Fruit fly (Drosophila melanogaster): ENCODE results near the gene CG2604.

The CG2604 gene

dm6 chr3R:5209481-5209880 is 13.7 kb downstream of the CG2604 start (continued):
- peak; percentile 29 for TF ChIP-seq NfI (GFP tag; optimal IDR thresholded peaks at IDR 0.05)
- TF ChIP-seq CG1024 (GFP tag; IDR thresholded peaks at IDR 0.05) = peak; percentile 56; the same call in 1 of the 2 replicates

- TF ChIP-seq lilli (GFP tag; optimal IDR thresholded peaks at IDR 0.05) (no peak), toy (GFP tag; IDR thresholded peaks at IDR 0.05) (no peak), Atf3 (GFP tag; optimal IDR thresholded peaks at IDR 0.05) (no peak), sens (GFP tag) (peak; percentile 58), Dp (GFP tag; optimal IDR thresholded peaks at IDR 0.05) (no peak), ase (GFP tag; IDR thresholded peaks at IDR 0.05) (no peak), cg (GFP tag; optimal IDR thresholded peaks at IDR 0.05) (no peak), klu (GFP tag; IDR thresholded peaks at IDR 0.05) (no peak), CG16815 (GFP tag; optimal IDR thresholded peaks at IDR 0.05) (no peak), CG4424 (GFP tag; optimal IDR thresholded peaks at IDR 0.05) (no peak), Elba2 (GFP tag; optimal IDR thresholded peaks at IDR 0.05) (no peak), mirr (GFP tag; optimal IDR thresholded peaks at IDR 0.05) (peak; percentile 19), CG17359 (tag; optimal IDR thresholded peaks at IDR 0.05) (peak; percentile 5), CG11695 (GFP tag; IDR thresholded peaks at IDR 0.05) (no peak), MBD-R2 (GFP tag; IDR thresholded peaks at IDR 0.05) (no peak), CG14667 (GFP tag; IDR thresholded peaks at IDR 0.05) (no peak), NfI (GFP tag; optimal IDR thresholded peaks at IDR 0.05) (no peak), Dll (GFP tag; IDR thresholded peaks at IDR 0.05; ENCODE audit: partially characterized antibody) (no peak), lab (GFP tag; optimal IDR thresholded peaks at IDR 0.05) (peak; percentile 20), CG6272 (GFP tag; IDR thresholded peaks at IDR 0.05) (no peak), Awh (GFP tag; IDR thresholded peaks at IDR 0.05) (peak; percentile 90), CG17912 (GFP tag; optimal IDR thresholded peaks at IDR 0.05) (no peak), CG13123 (GFP tag; optimal IDR thresholded peaks at IDR 0.05) (no peak), MTF-1 (GFP tag; optimal IDR thresholded peaks at IDR 0.05; ENCODE audit: borderline replicate concordance) (no peak), CG7556 (GFP tag; optimal IDR thresholded peaks at IDR 0.05) (no peak), Optix (GFP tag; IDR thresholded peaks at IDR 0.05) (no peak), croc (GFP tag; conservative IDR thresholded peaks at IDR 0.05) (no peak), pum (GFP tag; optimal IDR thresholded peaks at IDR 0.05) (no peak), CG4854 (GFP tag; optimal IDR thresholded peaks at IDR 0.05) (no peak), BtbVII (GFP tag; optimal IDR thresholded peaks at IDR 0.05) (peak; percentile 5), Asciz (GFP tag; optimal IDR thresholded peaks at IDR 0.05) (peak; percentile 29), TFAM (GFP tag; optimal IDR thresholded peaks at IDR 0.05) (no peak), Kr (GFP tag; optimal IDR thresholded peaks at IDR 0.05) (no peak), CG7963 (GFP tag; IDR thresholded peaks at IDR 0.05; ENCODE audit: partially characterized antibody) (no peak), Sry-δ (GFP tag; optimal IDR thresholded peaks at IDR 0.05) (no peak), CG6254 (GFP tag; optimal IDR thresholded peaks at IDR 0.05) (no peak), Hr39 (optimal IDR thresholded peaks at IDR 0.05) (no peak), CG15696 (tag; optimal IDR thresholded peaks at IDR 0.05) (peak; percentile 4), CG6654 (GFP tag; optimal IDR thresholded peaks at IDR 0.05) (no peak), CG3163 (GFP tag; optimal IDR thresholded peaks at IDR 0.05) (no peak), yki (optimal IDR thresholded peaks at IDR 0.05) (no peak), bbx (GFP tag; IDR thresholded peaks at IDR 0.05; ENCODE audit: partially characterized antibody) (no peak), Doc2 (GFP tag; IDR thresholded peaks at IDR 0.05) (no peak), D19B (GFP tag; optimal IDR thresholded peaks at IDR 0.05) (no peak), D (optimal IDR thresholded peaks at IDR 0.05) (no peak), D (GFP tag; optimal IDR thresholded peaks at IDR 0.05) (no peak), CG15269 (tag; optimal IDR thresholded peaks at IDR 0.05) (no peak), CG11247 (GFP tag; IDR thresholded peaks at IDR 0.05) (no peak), CG34376 (GFP tag; optimal IDR thresholded peaks at IDR 0.05) (no peak), scrt (GFP tag; optimal IDR thresholded peaks at IDR 0.05) (peak; percentile 1), C15 (GFP tag; IDR thresholded peaks at IDR 0.05) (no peak)
Measured at dm6 chr3R:5208115-5208365, 15.1 kb downstream of the CG2604 start.
